Worm (Caenorhabditis elegans): ENCODE data around the gene C05G5.3.

The C05G5.3 gene

ce11 chrX:14756606-14757005 lies 4.8 kb upstream of the C05G5.3 start:
- TF ChIP-seq zfh-2 (GFP tag; conservative IDR thresholded peaks at IDR 0.05) (peak; percentile 73), snpc-4 (GFP tag; optimal IDR thresholded peaks at IDR 0.05) (no peak), snpc-4 (tag; optimal IDR thresholded peaks at IDR 0.05) (peak in 2 of 4 experiments; percentile 8 to 17), mcd-1 (GFP tag; IDR thresholded peaks at IDR 0.05) (0 out of 2 replicates have a peak, but pooled peaks have one; percentile 8), ama-1 (optimal IDR thresholded peaks at IDR 0.05) (no peak), ama-1 (GFP tag; optimal IDR thresholded peaks at IDR 0.05) (no peak), F52B5.7 (tag; optimal IDR thresholded peaks at IDR 0.05) (peak; percentile 19), C17E4.6 (GFP tag; IDR thresholded peaks at IDR 0.05) (no peak)

- TF ChIP-seq sea-2 (GFP tag; IDR thresholded peaks at IDR 0.05) (no peak), let-607 (tag; optimal IDR thresholded peaks at IDR 0.05) (peak; percentile 7 to 62), nhr-80 (tag; optimal IDR thresholded peaks at IDR 0.05) (peak; percentile 71)
These were observed 4.0 kb upstream of the C05G5.3 start for ce11 chrX:14755847-14756246.

ce11 chrX:14753514-14754076 lies 1.8 kb upstream of the C05G5.3 start, which contains the start of gene sucl-1:
Gene sucl-1 (plus strand): TSS chrX:14754026.
- no peak for TF ChIP-seq B0261.1 (tag; optimal IDR thresholded peaks at IDR 0.05)
- TF ChIP-seq nfya-2 (GFP tag; IDR thresholded peaks at IDR 0.05): no peak
- TF ChIP-seq mel-28 (tag; optimal IDR thresholded peaks at IDR 0.05; ENCODE audit: borderline replicate concordance): no peak
- no peak for TF ChIP-seq zim-3 (tag; optimal IDR thresholded peaks at IDR 0.05)
- TF ChIP-seq snpc-1.3 (tag; optimal IDR thresholded peaks at IDR 0.05; ENCODE audit: insufficient read depth): no peak
- TF ChIP-seq egl-18 (GFP tag; IDR thresholded peaks at IDR 0.05): no peak
- TF ChIP-seq F22D6.2 (tag; optimal IDR thresholded peaks at IDR 0.05): peak; percentile 58
- no peak for TF ChIP-seq ceh-91 (GFP tag; IDR thresholded peaks at IDR 0.05)
- TF ChIP-seq let-607 (tag; optimal IDR thresholded peaks at IDR 0.05): peak; percentile 93 to 94
- TF ChIP-seq nhr-120 (GFP tag; IDR thresholded peaks at IDR 0.05): no peak
- no peak for TF ChIP-seq hrde-1 (tag; optimal IDR thresholded peaks at IDR 0.05; ENCODE audit: borderline replicate concordance)
- peak; percentile 86 for TF ChIP-seq ets-4 (GFP tag; optimal IDR thresholded peaks at IDR 0.05)
- TF ChIP-seq lsl-1 (GFP tag; optimal IDR thresholded peaks at IDR 0.05): no peak
- TF ChIP-seq Y53F4B.3 (GFP tag; IDR thresholded peaks at IDR 0.05): no peak
- no peak for TF ChIP-seq athp-1 (tag; optimal IDR thresholded peaks at IDR 0.05)
- TF ChIP-seq ceh-27 (GFP tag; optimal IDR thresholded peaks at IDR 0.05): peak; percentile 90
- TF ChIP-seq hmg-20 (GFP tag; IDR thresholded peaks at IDR 0.05): no peak
- no peak for TF ChIP-seq ztf-28 (GFP tag; IDR thresholded peaks at IDR 0.05)
- no peak for TF ChIP-seq F39B2.1 (GFP tag; IDR thresholded peaks at IDR 0.05)
- TF ChIP-seq repo-1 (tag; optimal IDR thresholded peaks at IDR 0.05): peak; percentile 1
- peak; percentile 12 for TF ChIP-seq tlf-1 (GFP tag; optimal IDR thresholded peaks at IDR 0.05)
- peak; percentile 20 for TF ChIP-seq atf-7 (tag; optimal IDR thresholded peaks at IDR 0.05)
- TF ChIP-seq zfh-2 (GFP tag; conservative IDR thresholded peaks at IDR 0.05): peak; percentile 97
- TF ChIP-seq tbx-9 (tag; optimal IDR thresholded peaks at IDR 0.05; ENCODE audit: borderline replicate concordance): no peak
- no peak for TF ChIP-seq aptf-3 (GFP tag; IDR thresholded peaks at IDR 0.05)
- 0 out of 2 replicates have a peak, but pooled peaks have one; percentile 55 for TF ChIP-seq K11D2.4 (GFP tag; IDR thresholded peaks at IDR 0.05)
- no peak for TF ChIP-seq F57A8.1 (GFP tag; optimal IDR thresholded peaks at IDR 0.05)
- peak; percentile 56 for TF ChIP-seq tbp1 (GFP tag; optimal IDR thresholded peaks at IDR 0.05)
- TF ChIP-seq hlh-12 (tag; optimal IDR thresholded peaks at IDR 0.05): no peak
- no peak for TF ChIP-seq Y95B8A.8 (GFP tag; IDR thresholded peaks at IDR 0.05)
- no peak for TF ChIP-seq ama-1 (optimal IDR thresholded peaks at IDR 0.05)
- peak in 1 of 2 experiments; percentile 39 for TF ChIP-seq ama-1 (GFP tag; optimal IDR thresholded peaks at IDR 0.05)
- TF ChIP-seq F23B12.7 (tag; optimal IDR thresholded peaks at IDR 0.05; ENCODE audit: insufficient read depth): peak; percentile 77
- TF ChIP-seq Y67H2A.10 (GFP tag; conservative IDR thresholded peaks at IDR 0.05): no peak
- TF ChIP-seq F55B11.4 (tag; optimal IDR thresholded peaks at IDR 0.05; ENCODE audit: borderline replicate concordance, insufficient read depth): no peak
- TF ChIP-seq ceh-58 (GFP tag; IDR thresholded peaks at IDR 0.05): no peak
- TF ChIP-seq ztf-26 (tag; optimal IDR thresholded peaks at IDR 0.05): peak; percentile 73
- TF ChIP-seq attf-3 (GFP tag; conservative IDR thresholded peaks at IDR 0.05): 0 out of 2 replicates have a peak, but pooled peaks have one; percentile 36
